Worm (Caenorhabditis elegans): Measurements from ENCODE around the gene T16H12.3.

T16H12.3 gene

ce11 chrIII:10033213-10033612 lies 49.9 kb downstream of the T16H12.3 start, which contains the start of gene M04D8.5:
Gene M04D8.5 (minus strand): TSS chrIII:10033313.
- TF ChIP-seq ztf-25 (GFP tag; IDR thresholded peaks at IDR 0.05) (no peak), cebp-2 (GFP tag; IDR thresholded peaks at IDR 0.05) (no peak), F52B5.7 (tag; optimal IDR thresholded peaks at IDR 0.05) (no peak), rec-8 (tag; optimal IDR thresholded peaks at IDR 0.05) (no peak), rcor-1 (GFP tag; IDR thresholded peaks at IDR 0.05) (no peak), madf-8 (GFP tag; conservative IDR thresholded peaks at IDR 0.05) (no peak), K12H6.12 (tag; optimal IDR thresholded peaks at IDR 0.05) (no peak), ekl-4 (GFP tag; IDR thresholded peaks at IDR 0.05) (no peak), ztf-22 (GFP tag; optimal IDR thresholded peaks at IDR 0.05) (no peak), dpff-1 (tag; optimal IDR thresholded peaks at IDR 0.05) (no peak)

Data from whole organism, young adult.